Worm (Caenorhabditis elegans) whole organism, late embryonic: ENCODE results near the gene gcy-37.

Experiments
- C38D4.7 ChIP-seq: fragments of 200-800 bp; sonication (Bioruptor generic); optimal IDR thresholded peaks from 2 replicates; lab custom pipeline; 2018; ENCODE audit warnings: mild to moderate bottlenecking, missing genetic modification characterization, moderate library complexity, missing compliant biosample characterization
- K09A11.1 ChIP-seq: sonication (generic microtip); optimal IDR thresholded peaks from 2 replicates; lab custom pipeline; 2017; ENCODE audit warnings: antibody characterized with exemption, mild to moderate bottlenecking, missing genetic modification characterization, missing compliant biosample characterization; ENCODE audit not compliant: insufficient read depth
- Y22D7AL.16 ChIP-seq: sonication (generic microtip); optimal IDR thresholded peaks from 2 replicates; lab custom pipeline; 2016; ENCODE audit warnings: missing genetic modification characterization, missing compliant biosample characterization
- ahr-1 ChIP-seq: sonication (generic microtip); optimal IDR thresholded peaks from 2 replicates; lab custom pipeline; 2016; ENCODE audit warnings: missing genetic modification characterization, missing compliant biosample characterization
- ama-1 ChIP-seq: fragments of 150-350 bp; optimal IDR thresholded peaks from 2 replicates; lab custom pipeline; 2014
- ceh-22 ChIP-seq: sonication (generic microtip); optimal IDR thresholded peaks from 2 replicates; lab custom pipeline; 2017; ENCODE audit warnings: missing biosample characterization, missing genetic modification characterization
- che-1 ChIP-seq: sonication (generic microtip); optimal IDR thresholded peaks from 2 replicates; lab custom pipeline; 2016; ENCODE audit warnings: mild to moderate bottlenecking, missing genetic modification characterization, missing compliant biosample characterization
- dmd-4 ChIP-seq: sonication (generic microtip); optimal IDR thresholded peaks from 2 replicates; lab custom pipeline; 2016; ENCODE audit warnings: borderline replicate concordance, missing genetic modification characterization, missing compliant biosample characterization
- dve-1 ChIP-seq: sonication (generic microtip); optimal IDR thresholded peaks from 2 replicates; lab custom pipeline; 2017; ENCODE audit warnings: antibody characterized with exemption, mild to moderate bottlenecking, missing genetic modification characterization, missing compliant biosample characterization
- ets-4 ChIP-seq: sonication (generic microtip); optimal IDR thresholded peaks from 2 replicates; lab custom pipeline; 2016; ENCODE audit warnings: missing genetic modification characterization, missing compliant biosample characterization
- eyg-1 ChIP-seq: sonication (generic microtip); optimal IDR thresholded peaks from 2 replicates; lab custom pipeline; 2016; ENCODE audit warnings: missing genotype, missing genetic modification characterization, missing compliant biosample characterization
- fax-1 ChIP-seq: sonication (generic microtip); optimal IDR thresholded peaks from 2 replicates; lab custom pipeline; 2016; ENCODE audit warnings: missing genotype, missing genetic modification characterization, missing compliant biosample characterization
- fkh-6 ChIP-seq: sonication (generic microtip); optimal IDR thresholded peaks from 2 replicates; lab custom pipeline; 2016; ENCODE audit warnings: missing genetic modification characterization, missing compliant biosample characterization
- hlh-13 ChIP-seq: fragments of 200-800 bp; sonication (Bioruptor generic); optimal IDR thresholded peaks from 2 replicates; lab custom pipeline; 2018; ENCODE audit warnings: mild to moderate bottlenecking, missing genetic modification characterization, missing compliant biosample characterization
- hlh-6 ChIP-seq: sonication (generic microtip); optimal IDR thresholded peaks from 2 replicates; lab custom pipeline; 2016; ENCODE audit warnings: missing genotype, missing genetic modification characterization, missing compliant biosample characterization
- lim-6 ChIP-seq: sonication (generic microtip); optimal IDR thresholded peaks from 2 replicates; lab custom pipeline; 2016; ENCODE audit warnings: missing genetic modification characterization, missing compliant biosample characterization
- madf-2 ChIP-seq: sonication (generic microtip); optimal IDR thresholded peaks from 2 replicates; lab custom pipeline; 2017; ENCODE audit warnings: missing genetic modification characterization, missing compliant biosample characterization
- nfya-1 ChIP-seq: sonication (generic microtip); optimal IDR thresholded peaks from 2 replicates; lab custom pipeline; 2017; ENCODE audit warnings: missing genetic modification characterization, mild to moderate bottlenecking, missing compliant biosample characterization, antibody characterized with exemption, moderate library complexity
- nhr-11 ChIP-seq: fragments of 150-350 bp; optimal IDR thresholded peaks from 2 replicates; lab custom pipeline; 2014; ENCODE audit warnings: missing biosample characterization, missing genetic modification characterization
- npax-4 ChIP-seq: sonication (generic microtip); optimal IDR thresholded peaks from 2 replicates; lab custom pipeline; 2016; ENCODE audit warnings: missing genetic modification characterization, missing compliant biosample characterization
- odd-2 ChIP-seq: sonication (generic microtip); optimal IDR thresholded peaks from 2 replicates; lab custom pipeline; 2017; ENCODE audit warnings: antibody characterized with exemption, mild to moderate bottlenecking, missing genetic modification characterization, missing compliant biosample characterization
- pat-9 ChIP-seq: fragments of 200-800 bp; sonication (Bioruptor generic); optimal IDR thresholded peaks from 2 replicates; lab custom pipeline; 2018; ENCODE audit warnings: mild to moderate bottlenecking, missing genetic modification characterization, moderate library complexity, missing compliant biosample characterization
- pax-1 ChIP-seq: fragments of 150-350 bp; optimal IDR thresholded peaks from 2 replicates; lab custom pipeline; 2014; ENCODE audit warnings: missing biosample characterization, missing genetic modification characterization
- pha-2 ChIP-seq: sonication (generic microtip); optimal IDR thresholded peaks from 2 replicates; lab custom pipeline; 2017; ENCODE audit warnings: mild to moderate bottlenecking, missing genetic modification characterization, missing compliant biosample characterization
- pha-4 ChIP-seq: fragments of 150-350 bp; optimal IDR thresholded peaks from 2 replicates; lab custom pipeline; 2018; ENCODE audit warnings: missing biosample characterization, missing genetic modification reagents, missing genetic modification characterization
- pqm-1 ChIP-seq: sonication (generic microtip); optimal IDR thresholded peaks from 2 replicates; lab custom pipeline; 2016; ENCODE audit warnings: missing genetic modification characterization, missing compliant biosample characterization
- pros-1 ChIP-seq: fragments of 150-350 bp; optimal IDR thresholded peaks from 2 replicates; lab custom pipeline; 2014; ENCODE audit warnings: missing biosample characterization, missing genetic modification reagents, missing genetic modification characterization
- rnt-1 ChIP-seq: sonication (generic microtip); optimal IDR thresholded peaks from 2 replicates; lab custom pipeline; 2016; ENCODE audit warnings: missing genetic modification characterization, missing compliant biosample characterization
- sox-2 ChIP-seq: fragments of 200-800 bp; sonication (Bioruptor generic); IDR thresholded peaks from 2 replicates; pipeline ENCODE4 v1.3.6; 2022; ENCODE audit warnings: missing genetic modification reagents, missing genetic modification characterization, missing compliant biosample characterization
- sox-4 ChIP-seq: sonication (generic microtip); optimal IDR thresholded peaks from 2 replicates; lab custom pipeline; 2017; ENCODE audit warnings: mild to moderate bottlenecking, missing genetic modification characterization, inconsistent platforms, missing compliant biosample characterization
- syd-9 ChIP-seq: sonication (generic microtip); optimal IDR thresholded peaks from 2 replicates; lab custom pipeline; 2016; ENCODE audit warnings: mild to moderate bottlenecking, missing genetic modification characterization, moderate library complexity, missing compliant biosample characterization
- tbx-7 ChIP-seq: sonication (generic microtip); optimal IDR thresholded peaks from 2 replicates; lab custom pipeline; 2016; ENCODE audit warnings: missing genotype, missing genetic modification characterization, missing compliant biosample characterization
- ttx-3 ChIP-seq: sonication (generic microtip); optimal IDR thresholded peaks from 2 replicates; lab custom pipeline; 2016; ENCODE audit warnings: missing genetic modification reagents, missing genetic modification characterization, missing compliant biosample characterization
- unc-3 ChIP-seq, 2 experiments: fragments of 200-800 bp in 1 of 2; sonication (Bioruptor generic) in 1 of 2; sonication (generic microtip) in 1 of 2; conservative IDR thresholded peaks in 1 of 2; optimal IDR thresholded peaks in 1 of 2; 2 replicates each; pipeline versions ENCODE4 v1.3.6 to Lab custom; 2016 to 2022; ENCODE audit warnings: missing compliant biosample characterization in 2 of 2, missing genetic modification characterization in 2 of 2, missing genetic modification reagents in 1 of 2
- unc-55 ChIP-seq: sonication (generic microtip); optimal IDR thresholded peaks from 2 replicates; lab custom pipeline; 2017; ENCODE audit warnings: missing biosample characterization, missing genetic modification reagents, missing genetic modification characterization
- unc-86 ChIP-seq: sonication (generic microtip); optimal IDR thresholded peaks from 2 replicates; lab custom pipeline; 2016; ENCODE audit warnings: missing genetic modification characterization, missing compliant biosample characterization
- ztf-16 ChIP-seq: sonication (generic microtip); optimal IDR thresholded peaks from 2 replicates; lab custom pipeline; 2017; ENCODE audit warnings: missing genetic modification characterization, missing compliant biosample characterization

The gcy-37 gene

ce11 chrIV:2127375-2127774, 31.6 kb downstream of the gcy-37 start:
- TF ChIP-seq pat-9 (tag; lab: Kevin White, UChicago) (no peak), sox-2 (no peak), odd-2 (tag; lab: Kevin White, UChicago) (no peak), eyg-1 (tag; lab: Kevin White, UChicago) (no peak), C38D4.7 (GFP tag; lab: Kevin White, UChicago) (no peak), nfya-1 (tag; lab: Kevin White, UChicago) (no peak), ama-1 (no peak), nhr-11 (tag; lab: Kevin White, UChicago) (no peak), hlh-13 (GFP tag; lab: Kevin White, UChicago) (no peak), unc-3 (GFP tag; conservative IDR thresholded peaks at IDR 0.05; lab: Robert Waterston, UW) (no peak), unc-3 (tag; optimal IDR thresholded peaks at IDR 0.05; lab: Kevin White, UChicago) (no peak), K09A11.1 (tag; lab: Kevin White, UChicago) (no peak), dmd-4 (no peak), ahr-1 (no peak), unc-86 (tag; lab: Kevin White, UChicago) (no peak), syd-9 (tag; lab: Kevin White, UChicago) (no peak), ets-4 (tag; lab: Kevin White, UChicago) (no peak), lim-6 (no peak), fax-1 (tag; lab: Kevin White, UChicago) (no peak), tbx-7 (tag; lab: Kevin White, UChicago) (no peak)
- TF ChIP-seq, all 69 proteins: peak for 0

ce11 chrIV:2122488-2122887, 36.5 kb downstream of the gcy-37 start, which contains the start of gene glb-7:
TSS of gene glb-7 (plus strand) at chrIV:2122788.
- TF ChIP-seq pqm-1 (tag; lab: Kevin White, UChicago) (no peak), pha-2 (tag; lab: Kevin White, UChicago) (no peak)

- TF ChIP-seq pros-1 (tag; lab: Kevin White, UChicago), result no peak
- TF ChIP-seq odd-2 (tag; lab: Kevin White, UChicago), result no peak
- no peak for TF ChIP-seq ets-4 (tag; lab: Kevin White, UChicago)
- no peak for TF ChIP-seq unc-55 (GFP tag; lab: Kevin White, UChicago)
- TF ChIP-seq pat-9 (tag; lab: Kevin White, UChicago), result no peak
- no peak for TF ChIP-seq che-1
- TF ChIP-seq ttx-3 (tag; lab: Kevin White, UChicago), result no peak
- TF ChIP-seq pax-1, result no peak
- TF ChIP-seq dve-1, result no peak
- TF ChIP-seq rnt-1 (tag; lab: Kevin White, UChicago), result no peak
- no peak for TF ChIP-seq pqm-1 (tag; lab: Kevin White, UChicago)
- TF ChIP-seq madf-2 (tag; lab: Kevin White, UChicago), result no peak
- no peak for TF ChIP-seq Y22D7AL.16 (tag; lab: Kevin White, UChicago)
These were observed 41.7 kb downstream of the gcy-37 start for ce11 chrIV:2117268-2117667.

ce11 chrIV:2114337-2114736, 44.6 kb downstream of the gcy-37 start, which contains the start of gene xbx-4:
TSS of gene xbx-4 (plus strand) at chrIV:2114637.
- TF ChIP-seq syd-9 (tag; lab: Kevin White, UChicago) (no peak), ztf-16 (no peak), dve-1 (no peak), C38D4.7 (GFP tag; lab: Kevin White, UChicago) (no peak), pha-4 (no peak), fkh-6 (tag; lab: Kevin White, UChicago) (no peak), pat-9 (tag; lab: Kevin White, UChicago) (no peak), npax-4 (no peak), pros-1 (tag; lab: Kevin White, UChicago) (no peak), che-1 (no peak), sox-4 (tag; lab: Kevin White, UChicago) (no peak), hlh-13 (GFP tag; lab: Kevin White, UChicago) (no peak), ceh-22 (tag; lab: Kevin White, UChicago) (no peak), hlh-6 (tag; lab: Kevin White, UChicago) (no peak)
